Worm (Caenorhabditis elegans) whole organism, young adult: ENCODE measurements around the gene mdt-21.

Experiments
- B0336.3 ChIP-seq: fragments of 200-800 bp; sonication (Bioruptor generic); IDR thresholded peaks from 2 replicates; pipeline ENCODE4 v1.3.6; 2022; ENCODE audit warnings: missing genetic modification characterization, missing compliant biosample characterization
- F39B2.1 ChIP-seq: fragments of 200-800 bp; sonication (Bioruptor generic); IDR thresholded peaks from 2 replicates; pipeline ENCODE4 v1.3.6; 2022; ENCODE audit warnings: missing genetic modification reagents, missing genetic modification characterization, missing compliant biosample characterization
- F49E8.2 ChIP-seq: sonication (generic microtip); optimal IDR thresholded peaks from 3 replicates; lab custom pipeline; 2017; ENCODE audit warnings: missing genetic modification characterization, mild to moderate bottlenecking, missing compliant biosample characterization, antibody characterized with exemption, moderate library complexity; ENCODE audit not compliant: insufficient read depth
- F55B11.4 ChIP-seq: sonication (generic microtip); optimal IDR thresholded peaks from 2 replicates; lab custom pipeline; 2016; ENCODE audit warnings: missing compliant biosample characterization, missing genetic modification characterization, borderline replicate concordance; ENCODE audit not compliant: insufficient read depth
- K11D2.4 ChIP-seq: fragments of 200-800 bp; sonication (Bioruptor generic); IDR thresholded peaks from 2 replicates; pipeline ENCODE4 v1.3.6; 2022; ENCODE audit warnings: missing genetic modification reagents, missing genetic modification characterization, missing compliant biosample characterization
- Y53F4B.3 ChIP-seq: fragments of 200-800 bp; sonication (Bioruptor generic); IDR thresholded peaks from 2 replicates; pipeline ENCODE4 v1.3.6; 2022; ENCODE audit warnings: missing genetic modification reagents, missing genetic modification characterization, missing compliant biosample characterization
- Y56A3A.18 ChIP-seq: fragments of 200-800 bp; sonication (Bioruptor generic); IDR thresholded peaks from 2 replicates; pipeline ENCODE4 v1.3.6; 2022; ENCODE audit warnings: missing genetic modification reagents, missing genetic modification characterization, missing compliant biosample characterization
- Y67H2A.10 ChIP-seq: fragments of 200-800 bp; sonication (Bioruptor generic); conservative IDR thresholded peaks from 2 replicates; pipeline ENCODE4 v1.3.6; 2022; ENCODE audit warnings: missing genetic modification reagents, missing genetic modification characterization, missing compliant biosample characterization
- Y79H2A.3 ChIP-seq: fragments of 200-800 bp; sonication (Bioruptor generic); conservative IDR thresholded peaks from 2 replicates; pipeline ENCODE4 v1.3.6; 2022; ENCODE audit warnings: missing genetic modification reagents, missing genetic modification characterization, missing compliant biosample characterization
- ama-1 ChIP-seq, 3 experiments: fragments of 150-350 bp in 1 of 3; sonication (generic microtip) in 2 of 3; optimal IDR thresholded peaks; 2 replicates each; lab custom pipeline; 2014 to 2018; ENCODE audit warnings: missing biosample characterization in 2 of 3, missing genetic modification characterization in 2 of 3, missing genetic modification reagents in 2 of 3
- attf-3 ChIP-seq: fragments of 200-800 bp; sonication (Bioruptor generic); conservative IDR thresholded peaks from 2 replicates; pipeline ENCODE4 v1.3.6; 2022; ENCODE audit warnings: missing genetic modification reagents, missing genetic modification characterization, missing compliant biosample characterization
- attf-5 ChIP-seq: fragments of 200-800 bp; sonication (Bioruptor generic); optimal IDR thresholded peaks from 2 replicates; lab custom pipeline; 2018; ENCODE audit warnings: mild to moderate bottlenecking, missing genetic modification characterization, missing compliant biosample characterization
- bed-1 ChIP-seq: fragments of 200-800 bp; sonication (Bioruptor generic); IDR thresholded peaks from 2 replicates; pipeline ENCODE4 v1.3.6; 2022; ENCODE audit warnings: missing genetic modification reagents, missing genetic modification characterization, missing compliant biosample characterization
- ceh-27 ChIP-seq: fragments of 200-800 bp; sonication (Bioruptor generic); optimal IDR thresholded peaks from 2 replicates; lab custom pipeline; 2018; ENCODE audit warnings: mild to moderate bottlenecking, missing genetic modification characterization, moderate library complexity, missing compliant biosample characterization
- ceh-40 ChIP-seq: fragments of 200-800 bp; sonication (Bioruptor generic); IDR thresholded peaks from 2 replicates; pipeline ENCODE4 v1.3.6; 2022; ENCODE audit warnings: missing genetic modification characterization, missing compliant biosample characterization
- ceh-58 ChIP-seq: fragments of 200-800 bp; sonication (Bioruptor generic); IDR thresholded peaks from 2 replicates; pipeline ENCODE4 v1.3.6; 2022; ENCODE audit warnings: missing genetic modification characterization, missing compliant biosample characterization
- dox-1 ChIP-seq: fragments of 200-800 bp; sonication (Bioruptor generic); IDR thresholded peaks from 2 replicates; pipeline ENCODE4 v1.3.6; 2022; ENCODE audit warnings: missing genetic modification reagents, missing genetic modification characterization, missing compliant biosample characterization
- egl-18 ChIP-seq: fragments of 200-800 bp; sonication (Bioruptor generic); IDR thresholded peaks from 2 replicates; pipeline ENCODE4 v1.3.6; 2022; ENCODE audit warnings: missing genetic modification reagents, missing genetic modification characterization, missing compliant biosample characterization
- egrh-3 ChIP-seq: fragments of 200-800 bp; sonication (Bioruptor generic); IDR thresholded peaks from 2 replicates; pipeline ENCODE4 v1.3.6; 2022; ENCODE audit warnings: missing genetic modification reagents, missing genetic modification characterization, missing compliant biosample characterization
- gei-17 ChIP-seq: fragments of 200-800 bp; sonication (Bioruptor generic); optimal IDR thresholded peaks from 2 replicates; lab custom pipeline; 2018; ENCODE audit warnings: mild to moderate bottlenecking, missing genetic modification characterization, missing compliant biosample characterization
- hlh-12 ChIP-seq: sonication (generic microtip); optimal IDR thresholded peaks from 2 replicates; lab custom pipeline; 2016; ENCODE audit warnings: missing genetic modification characterization, missing compliant biosample characterization
- hmg-1.2 ChIP-seq: fragments of 200-800 bp; sonication (Bioruptor generic); IDR thresholded peaks from 2 replicates; pipeline ENCODE4 v1.3.6; 2022; ENCODE audit warnings: missing genetic modification reagents, missing genetic modification characterization, missing compliant biosample characterization
- hmg-20 ChIP-seq: fragments of 200-800 bp; sonication (Bioruptor generic); IDR thresholded peaks from 2 replicates; pipeline ENCODE4 v1.3.6; 2022; ENCODE audit warnings: missing genetic modification reagents, missing genetic modification characterization, missing compliant biosample characterization
- lir-1 ChIP-seq: fragments of 200-800 bp; sonication (Bioruptor generic); conservative IDR thresholded peaks from 2 replicates; pipeline ENCODE4 v1.3.6; 2022; ENCODE audit warnings: missing genetic modification reagents, missing genetic modification characterization, missing compliant biosample characterization
- madf-3 ChIP-seq: fragments of 200-800 bp; sonication (Bioruptor generic); IDR thresholded peaks from 2 replicates; pipeline ENCODE4 v1.3.6; 2022; ENCODE audit warnings: missing genetic modification reagents, missing genetic modification characterization, missing compliant biosample characterization
- madf-6 ChIP-seq: fragments of 200-800 bp; sonication (Bioruptor generic); IDR thresholded peaks from 2 replicates; pipeline ENCODE4 v1.3.6; 2022; ENCODE audit warnings: missing genetic modification reagents, missing genetic modification characterization, missing compliant biosample characterization
- madf-8 ChIP-seq: fragments of 200-800 bp; sonication (Bioruptor generic); conservative IDR thresholded peaks from 2 replicates; pipeline ENCODE4 v1.3.6; 2022; ENCODE audit warnings: missing genetic modification reagents, missing genetic modification characterization, missing compliant biosample characterization
- mel-28 ChIP-seq: sonication (generic microtip); optimal IDR thresholded peaks from 2 replicates; lab custom pipeline; 2016; ENCODE audit warnings: borderline replicate concordance, mild to moderate bottlenecking, missing genetic modification characterization, missing compliant biosample characterization
- nfyb-1 ChIP-seq: fragments of 200-800 bp; sonication (Bioruptor generic); IDR thresholded peaks from 2 replicates; pipeline ENCODE4 v1.3.6; 2022; ENCODE audit warnings: missing genetic modification reagents, missing genetic modification characterization, missing compliant biosample characterization
- nhr-120 ChIP-seq: fragments of 200-800 bp; sonication (Bioruptor generic); IDR thresholded peaks from 2 replicates; pipeline ENCODE4 v1.3.6; 2022; ENCODE audit warnings: missing genetic modification characterization, missing compliant biosample characterization
- nhr-179 ChIP-seq: sonication (generic microtip); optimal IDR thresholded peaks from 2 replicates; lab custom pipeline; 2016; ENCODE audit warnings: mild to moderate bottlenecking, missing genetic modification characterization, missing compliant biosample characterization
- rec-8 ChIP-seq, 2 experiments: sonication (generic microtip); optimal IDR thresholded peaks; 2 replicates each; lab custom pipeline; 2016; ENCODE audit warnings: mild to moderate bottlenecking in 2 of 2, missing genetic modification characterization in 2 of 2, missing genetic modification reagents in 2 of 2, missing genotype in 2 of 2, missing biosample characterization in 1 of 2, missing compliant biosample characterization in 1 of 2, moderate library complexity in 1 of 2
- snpc-1.3 ChIP-seq: sonication (generic microtip); optimal IDR thresholded peaks from 2 replicates; lab custom pipeline; 2017; ENCODE audit warnings: missing genetic modification characterization, mild to moderate bottlenecking, missing compliant biosample characterization, antibody characterized with exemption, moderate library complexity, missing genotype, missing genetic modification reagents; ENCODE audit not compliant: insufficient read depth
- snpc-4 ChIP-seq, 5 experiments: fragments of 150-350 bp in 1 of 5; sonication (generic microtip) in 4 of 5; optimal IDR thresholded peaks; 2 replicates each; lab custom pipeline; 2014 to 2018; ENCODE audit warnings: missing genetic modification characterization in 5 of 5, missing biosample characterization in 3 of 5, antibody characterized with exemption in 2 of 5, mild to moderate bottlenecking in 2 of 5, missing compliant biosample characterization in 2 of 5, missing genotype in 2 of 5, moderate library complexity in 2 of 5, missing genetic modification reagents in 1 of 5
- somi-1 ChIP-seq: fragments of 200-800 bp; sonication (Bioruptor generic); optimal IDR thresholded peaks from 2 replicates; lab custom pipeline; 2018; ENCODE audit warnings: mild to moderate bottlenecking, missing genetic modification characterization, missing compliant biosample characterization
- sptf-2 ChIP-seq: fragments of 200-800 bp; sonication (Bioruptor generic); optimal IDR thresholded peaks from 2 replicates; lab custom pipeline; 2018; ENCODE audit warnings: mild to moderate bottlenecking, missing genetic modification characterization, missing compliant biosample characterization
- tbx-9 ChIP-seq: sonication (generic microtip); optimal IDR thresholded peaks from 2 replicates; lab custom pipeline; 2016; ENCODE audit warnings: borderline replicate concordance, missing genetic modification characterization, inconsistent platforms, missing compliant biosample characterization
- unc-62 ChIP-seq: fragments of 150-350 bp; optimal IDR thresholded peaks from 2 replicates; lab custom pipeline; 2014; ENCODE audit warnings: missing biosample characterization, missing genetic modification reagents, missing genetic modification characterization
- zfh-2 ChIP-seq: fragments of 200-800 bp; sonication (Bioruptor generic); conservative IDR thresholded peaks from 2 replicates; pipeline ENCODE4 v1.3.6; 2022; ENCODE audit warnings: missing genetic modification reagents, missing genetic modification characterization, missing compliant biosample characterization
- zim-3 ChIP-seq: sonication (generic microtip); optimal IDR thresholded peaks from 2 replicates; lab custom pipeline; 2017; ENCODE audit warnings: mild to moderate bottlenecking, missing genetic modification characterization, moderate library complexity, missing compliant biosample characterization
- ztf-18 ChIP-seq: sonication (generic microtip); optimal IDR thresholded peaks from 2 replicates; lab custom pipeline; 2016; ENCODE audit warnings: missing genotype, mild to moderate bottlenecking, missing genetic modification characterization, missing compliant biosample characterization
- ztf-25 ChIP-seq: fragments of 200-800 bp; sonication (Bioruptor generic); IDR thresholded peaks from 2 replicates; pipeline ENCODE4 v1.3.6; 2022; ENCODE audit warnings: missing genetic modification reagents, missing genetic modification characterization, missing compliant biosample characterization

mdt-21 gene

DNA sequence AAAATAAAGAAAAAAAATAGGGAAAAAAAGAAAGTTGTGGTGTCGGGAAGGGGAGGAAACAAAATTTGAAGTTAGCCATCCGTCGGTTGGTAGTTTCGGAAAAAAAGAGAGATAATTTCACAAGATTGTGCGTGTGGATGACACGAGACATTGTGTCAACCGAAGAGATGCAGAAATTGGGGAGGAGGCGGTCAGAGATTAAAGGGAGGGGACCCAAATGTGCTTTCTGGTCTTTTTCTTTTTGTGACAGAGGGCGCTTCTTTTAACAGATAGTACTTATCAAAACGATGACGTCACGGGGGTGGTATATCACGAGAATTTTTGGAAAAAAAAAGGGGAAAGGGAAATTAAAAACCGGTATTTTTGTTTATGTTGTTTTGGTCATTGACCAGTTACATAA lies 38.9 kb upstream of the mdt-21 start (continued):
- no peak for TF ChIP-seq ceh-40 (GFP tag; lab: Robert Waterston, UW)
- TF ChIP-seq dox-1 (GFP tag; lab: Robert Waterston, UW), result no peak
- no peak for TF ChIP-seq snpc-4 (GFP tag; optimal IDR thresholded peaks at IDR 0.05; lab: Kevin White, UChicago)
- peak in 1 of 4 experiments; percentile 0 for TF ChIP-seq snpc-4 (tag; optimal IDR thresholded peaks at IDR 0.05; lab: Kevin White, UChicago)

DNA sequence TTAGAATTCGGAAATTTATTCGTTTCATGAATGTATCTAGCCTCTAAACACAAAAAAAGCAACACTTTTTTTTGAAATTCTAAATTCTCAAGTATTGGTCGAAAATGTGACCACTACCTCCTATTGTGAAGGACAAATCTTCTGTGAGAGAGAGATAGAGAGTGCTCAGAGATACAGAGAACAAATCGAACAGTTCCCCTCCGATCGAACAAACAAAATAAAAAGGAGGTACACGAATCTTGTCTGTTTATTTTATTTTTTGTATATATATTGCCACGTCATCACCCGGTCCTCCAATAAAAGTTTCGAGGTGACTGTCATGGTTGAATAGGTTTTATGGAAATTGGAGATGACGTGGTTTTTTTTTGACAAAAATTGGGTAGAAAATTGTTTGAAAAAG lies 36.6 kb upstream of the mdt-21 start:
- no peak for TF ChIP-seq madf-3 (GFP tag; lab: Robert Waterston, UW)
- TF ChIP-seq F55B11.4, result no peak
- TF ChIP-seq attf-3 (GFP tag; lab: Robert Waterston, UW), result no peak
- TF ChIP-seq unc-62 (GFP tag; lab: Kevin White, UChicago), result no peak
- TF ChIP-seq hmg-20 (GFP tag; lab: Robert Waterston, UW), result no peak
- no peak for TF ChIP-seq ceh-40 (GFP tag; lab: Robert Waterston, UW)
- TF ChIP-seq egrh-3 (GFP tag; lab: Robert Waterston, UW), result no peak
- no peak for TF ChIP-seq nfyb-1 (GFP tag; lab: Robert Waterston, UW)
- no peak for TF ChIP-seq hmg-1.2 (GFP tag; lab: Robert Waterston, UW)
- TF ChIP-seq Y79H2A.3, result no peak
- TF ChIP-seq hlh-12 (tag; lab: Kevin White, UChicago), result no peak
- TF ChIP-seq ama-1 (optimal IDR thresholded peaks at IDR 0.05; lab: Kevin White, UChicago), result no peak
- TF ChIP-seq ama-1 (GFP tag; optimal IDR thresholded peaks at IDR 0.05; lab: Kevin White, UChicago), result no peak
- no peak for TF ChIP-seq madf-6 (GFP tag; lab: Robert Waterston, UW)
- no peak for TF ChIP-seq somi-1 (GFP tag; lab: Kevin White, UChicago)

DNA sequence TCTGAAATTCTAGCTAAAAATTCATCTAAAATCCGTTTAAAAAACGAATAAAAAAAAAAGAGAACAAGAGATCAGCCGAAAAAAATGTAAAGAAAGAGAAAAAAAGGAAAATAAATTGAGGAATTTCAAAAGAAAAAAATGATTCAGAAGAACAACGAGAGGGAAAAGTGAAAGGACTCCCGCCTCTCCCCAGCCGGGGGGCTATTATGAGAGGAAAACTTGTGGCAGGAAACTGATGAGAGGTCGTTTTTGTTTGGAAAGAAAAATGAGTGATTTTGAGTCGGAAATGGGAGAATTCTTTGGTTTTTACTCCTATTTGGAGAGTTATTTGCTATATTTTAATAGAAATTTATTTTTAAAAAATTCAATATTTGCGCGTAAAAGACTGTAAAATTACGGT lies 35.2 kb upstream of the mdt-21 start:
- TF ChIP-seq ztf-25 (GFP tag; lab: Robert Waterston, UW) (no peak), tbx-9 (tag; lab: Kevin White, UChicago) (no peak), lir-1 (GFP tag; lab: Robert Waterston, UW) (no peak), K11D2.4 (no peak), madf-8 (no peak), hmg-1.2 (GFP tag; lab: Robert Waterston, UW) (no peak)

DNA sequence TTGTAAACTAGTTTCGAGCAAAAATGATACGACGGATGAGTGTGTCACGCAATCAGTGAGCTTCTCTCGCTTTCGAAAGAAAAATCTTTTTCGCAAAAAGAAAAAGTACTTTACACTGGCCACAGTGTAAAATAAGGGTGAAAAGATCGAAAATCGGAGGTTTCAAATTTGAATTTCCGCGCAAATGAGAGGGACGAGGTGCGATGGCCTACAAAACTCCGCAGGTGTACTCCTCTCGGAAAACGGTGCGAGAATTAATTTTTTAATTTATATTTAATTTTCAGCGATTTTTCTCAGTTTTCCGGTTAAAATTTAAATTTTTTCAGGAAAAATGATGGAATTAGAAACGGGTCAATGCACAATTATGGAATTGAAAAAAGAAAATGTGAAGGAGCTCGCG lies 30.7 kb upstream of the mdt-21 start, which contains the start of gene mrt-2:
Gene mrt-2, plus strand, starts transcription at position 49 of the 400 bp plus-strand sequence.
- TF ChIP-seq F49E8.2 (tag; lab: Kevin White, UChicago) (no peak), ceh-58 (GFP tag; lab: Robert Waterston, UW) (no peak), ceh-40 (GFP tag; lab: Robert Waterston, UW) (no peak), B0336.3 (GFP tag; lab: Robert Waterston, UW) (peak; percentile 22; the same call in 1 of the 2 replicates), snpc-1.3 (no peak), zfh-2 (no peak), nhr-120 (GFP tag; lab: Robert Waterston, UW) (no peak), egl-18 (GFP tag; lab: Robert Waterston, UW) (no peak), ztf-18 (no peak), Y56A3A.18 (GFP tag; lab: Robert Waterston, UW) (no peak), bed-1 (GFP tag; lab: Robert Waterston, UW) (no peak), zim-3 (tag; lab: Kevin White, UChicago) (no peak), Y79H2A.3 (no peak), ceh-27 (GFP tag; lab: Kevin White, UChicago) (peak; percentile 73), mel-28 (tag; lab: Kevin White, UChicago) (no peak), Y67H2A.10 (GFP tag; lab: Robert Waterston, UW) (no peak; the same call in 1 of the 2 replicates), unc-62 (GFP tag; lab: Kevin White, UChicago) (no peak), rec-8 (tag; optimal IDR thresholded peaks at IDR 0.05; lab: Kevin White, UChicago) (peak in 1 of 2 experiments; percentile 18), Y53F4B.3 (no peak), nhr-179 (tag; lab: Kevin White, UChicago) (no peak), gei-17 (no peak), F39B2.1 (GFP tag; lab: Robert Waterston, UW) (no peak), tbx-9 (tag; lab: Kevin White, UChicago) (no peak), attf-5 (peak; percentile 16), sptf-2 (GFP tag; lab: Kevin White, UChicago) (no peak)
